Fruit fly (Drosophila melanogaster): ENCODE data around the gene CG2983.

CG2983 gene

DNA sequence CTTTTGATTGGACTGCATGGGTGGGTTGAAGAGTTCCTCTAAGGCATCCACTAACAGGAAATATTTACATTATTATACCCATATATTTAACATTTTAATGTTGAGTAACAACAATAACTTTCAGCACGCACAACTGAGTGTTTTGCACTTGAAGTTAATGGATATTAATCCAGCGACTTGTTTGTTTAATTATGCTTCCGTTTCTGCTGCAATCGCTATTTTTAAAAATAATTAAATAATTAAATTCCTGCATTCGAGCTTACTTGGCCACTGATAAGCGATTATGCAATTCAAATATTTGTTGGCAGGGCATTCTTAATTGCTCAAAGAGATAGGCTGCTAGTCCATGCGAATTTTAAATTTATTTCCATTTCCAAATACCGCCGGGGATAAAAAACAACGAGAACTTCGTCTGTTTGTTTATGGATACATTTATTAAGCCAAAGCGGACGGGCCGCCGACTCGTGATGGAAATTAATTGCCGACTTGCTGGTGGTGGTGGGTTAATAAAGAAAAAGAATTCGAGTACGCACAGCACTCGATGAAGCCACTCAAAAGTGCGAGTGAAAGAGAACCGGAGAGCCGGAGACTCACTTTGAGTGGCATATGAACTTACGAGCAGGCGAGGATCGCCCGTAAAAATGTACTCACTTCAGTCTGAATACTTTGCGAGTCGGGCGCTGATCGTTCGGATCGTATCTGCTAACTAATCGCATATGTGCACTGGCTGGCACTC is 14.6 kb downstream of the CG2983 start (continued):
- TF ChIP-seq odd (GFP tag; optimal IDR thresholded peaks at IDR 0.05) (no peak), Xbp1 (GFP tag; optimal IDR thresholded peaks at IDR 0.05) (no peak), CG12219 (GFP tag; optimal IDR thresholded peaks at IDR 0.05) (peak; percentile 5), CG1529 (GFP tag; optimal IDR thresholded peaks at IDR 0.05) (no peak), CG7271 (tag; optimal IDR thresholded peaks at IDR 0.05) (no peak), CG4730 (GFP tag; IDR thresholded peaks at IDR 0.05) (no peak), Hmr (GFP tag; optimal IDR thresholded peaks at IDR 0.05) (peak; percentile 3), Ptx1 (GFP tag; IDR thresholded peaks at IDR 0.05) (no peak), Vsx1 (GFP tag; optimal IDR thresholded peaks at IDR 0.05) (no peak), eyg (GFP tag; optimal IDR thresholded peaks at IDR 0.05) (no peak), CG12769 (tag; optimal IDR thresholded peaks at IDR 0.05) (peak; percentile 2), fd102C (GFP tag; optimal IDR thresholded peaks at IDR 0.05) (no peak), Hr39 (optimal IDR thresholded peaks at IDR 0.05) (no peak), TFAM (GFP tag; optimal IDR thresholded peaks at IDR 0.05) (no peak), CG10959 (GFP tag; IDR thresholded peaks at IDR 0.05) (no peak), sna (GFP tag; IDR thresholded peaks at IDR 0.05; ENCODE audit: partially characterized antibody) (0 out of 2 replicates have a peak, but pooled peaks have one; percentile 39), D19A (tag; optimal IDR thresholded peaks at IDR 0.05) (peak; percentile 38), CG17359 (tag; optimal IDR thresholded peaks at IDR 0.05) (no peak), CG7357 (GFP tag; IDR thresholded peaks at IDR 0.05) (no peak), CG6791 (GFP tag; IDR thresholded peaks at IDR 0.05; ENCODE audit: partially characterized antibody) (peak; percentile 68; the same call in 2 of the 3 replicates), CG17186 (GFP tag; optimal IDR thresholded peaks at IDR 0.05) (no peak), NFAT (GFP tag; IDR thresholded peaks at IDR 0.05) (no peak), hb (GFP tag; IDR thresholded peaks at IDR 0.05; ENCODE audit: partially characterized antibody) (no peak), CG3995 (GFP tag; optimal IDR thresholded peaks at IDR 0.05) (no peak), MTF-1 (GFP tag; optimal IDR thresholded peaks at IDR 0.05; ENCODE audit: borderline replicate concordance) (peak; percentile 7), CG8944 (GFP tag; optimal IDR thresholded peaks at IDR 0.05) (no peak), CG7372 (GFP tag; IDR thresholded peaks at IDR 0.05) (no peak), CG6854 (GFP tag; optimal IDR thresholded peaks at IDR 0.05) (peak; percentile 3), tx (GFP tag; optimal IDR thresholded peaks at IDR 0.05) (no peak), CG3163 (GFP tag; optimal IDR thresholded peaks at IDR 0.05) (peak; percentile 20), CG2875 (GFP tag; optimal IDR thresholded peaks at IDR 0.05) (peak; percentile 29), CG14014 (GFP tag; IDR thresholded peaks at IDR 0.05) (0 out of 2 replicates have a peak, but pooled peaks have one; percentile 6), BtbVII (GFP tag; optimal IDR thresholded peaks at IDR 0.05) (peak; percentile 20), eve (GFP tag; optimal IDR thresholded peaks at IDR 0.05) (no peak), jing (GFP tag; optimal IDR thresholded peaks at IDR 0.05) (no peak), CG6654 (GFP tag; optimal IDR thresholded peaks at IDR 0.05) (no peak), vvl (GFP tag; IDR thresholded peaks at IDR 0.05) (peak; percentile 58; the same call in 1 of the 2 replicates), kay (GFP tag; optimal IDR thresholded peaks at IDR 0.05) (no peak), CG17912 (GFP tag; optimal IDR thresholded peaks at IDR 0.05) (no peak), Mes4 (GFP tag; optimal IDR thresholded peaks at IDR 0.05) (no peak), CG7786 (GFP tag; optimal IDR thresholded peaks at IDR 0.05) (no peak), Deaf1 (tag; optimal IDR thresholded peaks at IDR 0.05) (peak; percentile 76), CG6813 (GFP tag; optimal IDR thresholded peaks at IDR 0.05) (no peak), Dbx (GFP tag; IDR thresholded peaks at IDR 0.05) (peak; percentile 18; the same call in 1 of the 3 replicates), CG10654 (GFP tag; optimal IDR thresholded peaks at IDR 0.05) (no peak), C15 (GFP tag; IDR thresholded peaks at IDR 0.05) (no peak), dan (GFP tag; IDR thresholded peaks at IDR 0.05) (no peak), CG17829 (tag; optimal IDR thresholded peaks at IDR 0.05) (peak; percentile 23), onecut (GFP tag; IDR thresholded peaks at IDR 0.05) (no peak), CG9797 (GFP tag; optimal IDR thresholded peaks at IDR 0.05) (no peak)

Data from whole organism, embryonic.